4 worm cellular contexts compared by ENCODE assay signal in the genomic region with DNA sequence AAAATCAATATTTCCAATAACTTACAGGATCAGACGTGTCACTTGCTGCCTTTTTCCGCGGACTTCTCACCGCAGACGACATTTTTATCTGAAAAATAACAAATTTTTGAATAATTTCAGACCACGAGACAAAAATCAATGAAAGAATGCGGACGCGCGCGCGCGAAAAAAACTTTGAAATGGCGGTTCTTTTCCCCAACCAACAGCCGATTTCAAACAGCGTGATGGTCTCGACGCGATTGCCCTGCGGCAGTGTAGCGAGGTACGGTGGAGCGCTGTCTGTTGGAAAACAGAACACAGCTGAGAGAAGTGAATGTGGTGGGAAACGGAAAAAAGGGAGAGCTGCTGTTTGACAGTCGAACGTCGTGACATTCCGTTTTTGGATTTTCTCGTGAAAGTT.
TF ChIP-seq lines count a peak whose summit lies in the region.

Gene lin-9, minus strand, starts transcription at position 88 of the 400 bp plus-strand sequence.

TF ChIP-seq in whole organism, L2 larva, 48 proteins besides CTCF, POLR2A, EP300 and RAD21 (continues in another document):
- TF ChIP-seq aly-2 (tag; optimal IDR thresholded peaks at IDR 0.05; lab: Kevin White, UChicago) (peak; percentile 11), unc-55 (GFP tag; optimal IDR thresholded peaks at IDR 0.05; lab: Kevin White, UChicago) (peak; percentile 98), peb-1 (tag; optimal IDR thresholded peaks at IDR 0.05; lab: Kevin White, UChicago) (no peak), blmp-1 (tag; optimal IDR thresholded peaks at IDR 0.05; lab: Kevin White, UChicago; ENCODE audit: insufficient read depth) (peak; percentile 81), unc-62 (GFP tag; optimal IDR thresholded peaks at IDR 0.05; lab: Kevin White, UChicago) (peak; percentile 8), elt-3 (tag; optimal IDR thresholded peaks at IDR 0.05; lab: Kevin White, UChicago) (no peak), sma-9 (GFP tag; optimal IDR thresholded peaks at IDR 0.05; lab: Kevin White, UChicago) (peak; percentile 97), sma-9 (tag; optimal IDR thresholded peaks at IDR 0.05; lab: Kevin White, UChicago) (no peak), sem-4 (tag; optimal IDR thresholded peaks at IDR 0.05; lab: Kevin White, UChicago) (peak; percentile 91), nhr-21 (tag; optimal IDR thresholded peaks at IDR 0.05; lab: Kevin White, UChicago) (peak; percentile 95), nhr-23 (tag; optimal IDR thresholded peaks at IDR 0.05; lab: Kevin White, UChicago) (no peak), nhr-12 (tag; optimal IDR thresholded peaks at IDR 0.05; lab: Kevin White, UChicago) (peak; percentile 47), ama-1 (optimal IDR thresholded peaks at IDR 0.05; lab: Kevin White, UChicago) (peak; percentile 68), C34F6.9 (tag; optimal IDR thresholded peaks at IDR 0.05; lab: Kevin White, UChicago) (peak; percentile 97), mdl-1 (tag; optimal IDR thresholded peaks at IDR 0.05; lab: Kevin White, UChicago) (peak; percentile 57 to 83), Y55F3AM.14 (GFP tag; optimal IDR thresholded peaks at IDR 0.05; lab: Kevin White, UChicago) (peak; percentile 89), lsy-2 (tag; optimal IDR thresholded peaks at IDR 0.05; lab: Kevin White, UChicago) (peak; percentile 99 to 100), F13H6.1 (tag; optimal IDR thresholded peaks at IDR 0.05; lab: Kevin White, UChicago) (peak; percentile 96), zag-1 (tag; optimal IDR thresholded peaks at IDR 0.05; lab: Kevin White, UChicago) (peak; percentile 83), skn-1 (tag; optimal IDR thresholded peaks at IDR 0.05; lab: Kevin White, UChicago) (no peak), alr-1 (tag; optimal IDR thresholded peaks at IDR 0.05; lab: Kevin White, UChicago) (no peak), nhr-10 (tag; optimal IDR thresholded peaks at IDR 0.05; lab: Kevin White, UChicago) (peak; percentile 80)

TF ChIP-seq in whole organism, L4 larva, 104 proteins besides CTCF, POLR2A, EP300 and RAD21 (continues in another document):
- peak; percentile 98 for TF ChIP-seq T26A8.4 (GFP tag; IDR thresholded peaks at IDR 0.05; lab: Robert Waterston, UW)
- peak; percentile 97 for TF ChIP-seq fkh-10 (GFP tag; optimal IDR thresholded peaks at IDR 0.05; lab: Kevin White, UChicago)
- peak; percentile 67; the same call in 1 of the 2 replicates for TF ChIP-seq mxl-2 (GFP tag; conservative IDR thresholded peaks at IDR 0.05; lab: Robert Waterston, UW)
- TF ChIP-seq D1046.2 (GFP tag; IDR thresholded peaks at IDR 0.05; lab: Robert Waterston, UW): peak; percentile 86
- no peak for TF ChIP-seq R02D3.7 (tag; optimal IDR thresholded peaks at IDR 0.05; lab: Kevin White, UChicago)
- peak; percentile 15 to 82 for TF ChIP-seq mdl-1 (tag; optimal IDR thresholded peaks at IDR 0.05; lab: Kevin White, UChicago)
- peak; percentile 82 for TF ChIP-seq snpc-1.2 (GFP tag; IDR thresholded peaks at IDR 0.05; lab: Robert Waterston, UW)
- peak; percentile 3 to 98 for TF ChIP-seq unc-62 (GFP tag; optimal IDR thresholded peaks at IDR 0.05 in 1 of 2; lab: Kevin White, UChicago)
- no peak for TF ChIP-seq unc-62 (tag; optimal IDR thresholded peaks at IDR 0.05; lab: Kevin White, UChicago)
- TF ChIP-seq aha-1 (tag; lab: Kevin White, UChicago): peak; percentile 100
- peak; percentile 91 for TF ChIP-seq Y48G9A.11 (GFP tag; IDR thresholded peaks at IDR 0.05; lab: Robert Waterston, UW)
- peak; percentile 97 for TF ChIP-seq ctbp-1 (GFP tag; IDR thresholded peaks at IDR 0.05; lab: Robert Waterston, UW)
- TF ChIP-seq lin-1 (GFP tag; IDR thresholded peaks at IDR 0.05; lab: Robert Waterston, UW): peak; percentile 93
- no peak for TF ChIP-seq sdz-12 (GFP tag; optimal IDR thresholded peaks at IDR 0.05; lab: Kevin White, UChicago)
- TF ChIP-seq dpl-1 (GFP tag; optimal IDR thresholded peaks at IDR 0.05; lab: Kevin White, UChicago): peak; percentile 97
- no peak for TF ChIP-seq ZK337.2 (GFP tag; IDR thresholded peaks at IDR 0.05; lab: Robert Waterston, UW)
- TF ChIP-seq ces-1 (GFP tag; optimal IDR thresholded peaks at IDR 0.05; lab: Kevin White, UChicago): peak; percentile 37
- no peak for TF ChIP-seq tag-97 (GFP tag; IDR thresholded peaks at IDR 0.05; lab: Robert Waterston, UW)
- peak; percentile 78; the same call in 1 of the 2 replicates for TF ChIP-seq saeg-2 (GFP tag; IDR thresholded peaks at IDR 0.05; lab: Robert Waterston, UW)
- no peak for TF ChIP-seq Y105C5A.15 (GFP tag; IDR thresholded peaks at IDR 0.05; lab: Robert Waterston, UW)
- TF ChIP-seq ztf-11 (tag; optimal IDR thresholded peaks at IDR 0.05; lab: Kevin White, UChicago): no peak
- TF ChIP-seq zfp-3 (GFP tag; conservative IDR thresholded peaks at IDR 0.05; lab: Robert Waterston, UW): peak; percentile 91
- TF ChIP-seq ztf-7 (tag; optimal IDR thresholded peaks at IDR 0.05; lab: Kevin White, UChicago): peak; percentile 83

TF ChIP-seq in whole organism, late embryonic, 69 proteins besides CTCF, POLR2A, EP300 and RAD21 (continues in another document):
- TF ChIP-seq madf-2 (tag; optimal IDR thresholded peaks at IDR 0.05; lab: Kevin White, UChicago): no peak
- peak; percentile 39 for TF ChIP-seq ets-4 (tag; optimal IDR thresholded peaks at IDR 0.05; lab: Kevin White, UChicago)
- TF ChIP-seq elt-2 (tag; optimal IDR thresholded peaks at IDR 0.05; lab: Kevin White, UChicago): peak; percentile 27
- no peak for TF ChIP-seq hlh-15 (tag; optimal IDR thresholded peaks at IDR 0.05; lab: Kevin White, UChicago)
- TF ChIP-seq hlh-13 (GFP tag; optimal IDR thresholded peaks at IDR 0.05; lab: Kevin White, UChicago): no peak
- no peak for TF ChIP-seq K09A11.1 (tag; optimal IDR thresholded peaks at IDR 0.05; lab: Kevin White, UChicago; ENCODE audit: insufficient read depth)
- no peak for TF ChIP-seq ceh-45 (GFP tag; IDR thresholded peaks at IDR 0.05; lab: Robert Waterston, UW)
- no peak for TF ChIP-seq odd-2 (tag; optimal IDR thresholded peaks at IDR 0.05; lab: Kevin White, UChicago)
- peak; percentile 69 for TF ChIP-seq tbx-2 (tag; optimal IDR thresholded peaks at IDR 0.05; lab: Kevin White, UChicago)
- TF ChIP-seq ceh-19 (GFP tag; optimal IDR thresholded peaks at IDR 0.05; lab: Kevin White, UChicago): no peak
- TF ChIP-seq ref-2 (tag; optimal IDR thresholded peaks at IDR 0.05; lab: Kevin White, UChicago): peak; percentile 53
- TF ChIP-seq fkh-10 (GFP tag; optimal IDR thresholded peaks at IDR 0.05; lab: Kevin White, UChicago): no peak
- TF ChIP-seq hlh-6 (tag; optimal IDR thresholded peaks at IDR 0.05; lab: Kevin White, UChicago): no peak
- peak; percentile 72 for TF ChIP-seq hlh-30 (tag; optimal IDR thresholded peaks at IDR 0.05; lab: Kevin White, UChicago; ENCODE audit: insufficient read depth)
- no peak for TF ChIP-seq ttx-3 (tag; optimal IDR thresholded peaks at IDR 0.05; lab: Kevin White, UChicago)
- peak; percentile 49 for TF ChIP-seq dve-1 (tag; optimal IDR thresholded peaks at IDR 0.05; lab: Kevin White, UChicago)
- TF ChIP-seq syd-9 (tag; optimal IDR thresholded peaks at IDR 0.05; lab: Kevin White, UChicago): no peak
- no peak for TF ChIP-seq npax-4 (tag; optimal IDR thresholded peaks at IDR 0.05; lab: Kevin White, UChicago)
- TF ChIP-seq che-1 (tag; optimal IDR thresholded peaks at IDR 0.05; lab: Kevin White, UChicago): no peak
- TF ChIP-seq ceh-14 (tag; optimal IDR thresholded peaks at IDR 0.05; lab: Kevin White, UChicago): peak; percentile 24
- TF ChIP-seq C08G9.2 (tag; optimal IDR thresholded peaks at IDR 0.05; lab: Kevin White, UChicago): no peak
- no peak for TF ChIP-seq pha-4 (tag; optimal IDR thresholded peaks at IDR 0.05; lab: Kevin White, UChicago)
- TF ChIP-seq sox-2 (GFP tag; IDR thresholded peaks at IDR 0.05; lab: Robert Waterston, UW): no peak
- peak; percentile 39 for TF ChIP-seq sdc-2 (tag; optimal IDR thresholded peaks at IDR 0.05; lab: Kevin White, UChicago)
- peak; percentile 69 for TF ChIP-seq pros-1 (tag; optimal IDR thresholded peaks at IDR 0.05; lab: Kevin White, UChicago)

TF ChIP-seq in whole organism, mixed stage, embryonic, 35 proteins besides CTCF, POLR2A, EP300 and RAD21 (continues in another document):
- no peak for TF ChIP-seq mab-5 (tag; optimal IDR thresholded peaks at IDR 0.05; lab: Kevin White, UChicago)
- TF ChIP-seq ceh-39 (tag; optimal IDR thresholded peaks at IDR 0.05; lab: Kevin White, UChicago): peak; percentile 77
- no peak for TF ChIP-seq sem-2 (GFP tag; optimal IDR thresholded peaks at IDR 0.05; lab: Kevin White, UChicago)
- TF ChIP-seq snpc-4 (tag; optimal IDR thresholded peaks at IDR 0.05; lab: Kevin White, UChicago): no peak
- TF ChIP-seq nhr-2 (tag; optimal IDR thresholded peaks at IDR 0.05; lab: Kevin White, UChicago): no peak
- TF ChIP-seq mls-2 (tag; optimal IDR thresholded peaks at IDR 0.05; lab: Kevin White, UChicago): peak; percentile 14
- peak; percentile 43 for TF ChIP-seq blmp-1 (tag; optimal IDR thresholded peaks at IDR 0.05; lab: Kevin White, UChicago)
- peak; percentile 11 for TF ChIP-seq ztf-11 (tag; optimal IDR thresholded peaks at IDR 0.05; lab: Kevin White, UChicago)
- peak; percentile 62 for TF ChIP-seq elt-3 (tag; optimal IDR thresholded peaks at IDR 0.05; lab: Kevin White, UChicago)
- TF ChIP-seq unc-120 (tag; optimal IDR thresholded peaks at IDR 0.05; lab: Kevin White, UChicago; ENCODE audit: poor library complexity, severe bottlenecking): peak; percentile 24
- no peak for TF ChIP-seq ceh-43 (GFP tag; optimal IDR thresholded peaks at IDR 0.05; lab: Kevin White, UChicago)
- no peak for TF ChIP-seq lin-32 (GFP tag; optimal IDR thresholded peaks at IDR 0.05; lab: Kevin White, UChicago)
- no peak for TF ChIP-seq unc-39 (tag; optimal IDR thresholded peaks at IDR 0.05; lab: Kevin White, UChicago)
- TF ChIP-seq M03D4.4 (tag; optimal IDR thresholded peaks at IDR 0.05; lab: Kevin White, UChicago): peak; percentile 26
- TF ChIP-seq tbx-8 (GFP tag; optimal IDR thresholded peaks at IDR 0.05; lab: Kevin White, UChicago): no peak
- no peak for TF ChIP-seq nhr-12 (tag; optimal IDR thresholded peaks at IDR 0.05; lab: Kevin White, UChicago)
- peak; percentile 93 for TF ChIP-seq pha-4 (tag; optimal IDR thresholded peaks at IDR 0.05; lab: Kevin White, UChicago)
- TF ChIP-seq sptf-1 (tag; optimal IDR thresholded peaks at IDR 0.05; lab: Kevin White, UChicago): peak; percentile 76
- no peak for TF ChIP-seq elt-1 (tag; optimal IDR thresholded peaks at IDR 0.05; lab: Kevin White, UChicago; ENCODE audit: borderline replicate concordance, insufficient read depth)
- TF ChIP-seq ceh-83 (GFP tag; optimal IDR thresholded peaks at IDR 0.05; lab: Kevin White, UChicago): no peak
- TF ChIP-seq mep-1 (tag; optimal IDR thresholded peaks at IDR 0.05; lab: Kevin White, UChicago): peak; percentile 89
- TF ChIP-seq hlh-1 (tag; optimal IDR thresholded peaks at IDR 0.05; lab: Kevin White, UChicago): peak; percentile 72
- TF ChIP-seq cnd-1 (tag; optimal IDR thresholded peaks at IDR 0.05; lab: Kevin White, UChicago): peak; percentile 33
- TF ChIP-seq drap-1 (GFP tag; optimal IDR thresholded peaks at IDR 0.05; lab: Kevin White, UChicago): peak; percentile 67
- TF ChIP-seq bed-3 (GFP tag; optimal IDR thresholded peaks at IDR 0.05; lab: Kevin White, UChicago): no peak
- no peak for TF ChIP-seq zip-8 (tag; optimal IDR thresholded peaks at IDR 0.05; lab: Kevin White, UChicago)
- peak; percentile 29 for TF ChIP-seq ham-2 (GFP tag; optimal IDR thresholded peaks at IDR 0.05; lab: Kevin White, UChicago)
